Worm (Caenorhabditis elegans) whole organism, late embryonic: ENCODE results near the gene wrt-2.

ENCODE experiments used
- C08G9.2 ChIP-seq: sonication (generic microtip); optimal IDR thresholded peaks from 2 replicates; lab custom pipeline; 2016; ENCODE audit warnings: mild to moderate bottlenecking, missing genetic modification characterization, moderate library complexity, missing compliant biosample characterization
- F13H6.1 ChIP-seq: sonication (generic microtip); optimal IDR thresholded peaks from 2 replicates; lab custom pipeline; 2016; ENCODE audit warnings: missing genetic modification characterization, missing compliant biosample characterization
- K02D7.2 ChIP-seq: sonication (generic microtip); optimal IDR thresholded peaks from 2 replicates; lab custom pipeline; 2017; ENCODE audit warnings: mild to moderate bottlenecking, missing genetic modification characterization, missing compliant biosample characterization
- K09A11.1 ChIP-seq: sonication (generic microtip); optimal IDR thresholded peaks from 2 replicates; lab custom pipeline; 2017; ENCODE audit warnings: antibody characterized with exemption, mild to moderate bottlenecking, missing genetic modification characterization, missing compliant biosample characterization; ENCODE audit not compliant: insufficient read depth
- ama-1 ChIP-seq: fragments of 150-350 bp; optimal IDR thresholded peaks from 2 replicates; lab custom pipeline; 2014
- ceh-14 ChIP-seq: sonication (generic microtip); optimal IDR thresholded peaks from 2 replicates; lab custom pipeline; 2016; ENCODE audit warnings: missing genotype, missing genetic modification characterization, missing compliant biosample characterization
- ceh-2 ChIP-seq: sonication (generic microtip); optimal IDR thresholded peaks from 2 replicates; lab custom pipeline; 2016; ENCODE audit warnings: missing genotype, missing genetic modification characterization, missing compliant biosample characterization
- ceh-22 ChIP-seq: sonication (generic microtip); optimal IDR thresholded peaks from 2 replicates; lab custom pipeline; 2017; ENCODE audit warnings: missing biosample characterization, missing genetic modification characterization
- ceh-30 ChIP-seq: fragments of 150-350 bp; optimal IDR thresholded peaks from 2 replicates; lab custom pipeline; 2014; ENCODE audit warnings: missing biosample characterization, missing genetic modification characterization
- ceh-31 ChIP-seq: sonication (generic microtip); optimal IDR thresholded peaks from 2 replicates; lab custom pipeline; 2016; ENCODE audit warnings: missing genetic modification characterization, missing compliant biosample characterization
- ceh-45 ChIP-seq: fragments of 200-800 bp; sonication (Bioruptor generic); IDR thresholded peaks from 2 replicates; pipeline ENCODE4 v1.3.6; 2022; ENCODE audit warnings: missing genetic modification reagents, missing genetic modification characterization, missing compliant biosample characterization
- ceh-48 ChIP-seq: sonication (generic microtip); optimal IDR thresholded peaks from 2 replicates; lab custom pipeline; 2016; ENCODE audit warnings: missing genetic modification characterization, inconsistent platforms, missing compliant biosample characterization
- ceh-6 ChIP-seq: fragments of 200-800 bp; sonication (Bioruptor generic); optimal IDR thresholded peaks from 2 replicates; lab custom pipeline; 2018; ENCODE audit warnings: mild to moderate bottlenecking, missing genetic modification characterization, missing compliant biosample characterization
- dmd-4 ChIP-seq: sonication (generic microtip); optimal IDR thresholded peaks from 2 replicates; lab custom pipeline; 2016; ENCODE audit warnings: borderline replicate concordance, missing genetic modification characterization, missing compliant biosample characterization
- elt-2 ChIP-seq: sonication (generic microtip); optimal IDR thresholded peaks from 2 replicates; lab custom pipeline; 2016; ENCODE audit warnings: missing genetic modification reagents, missing genetic modification characterization, missing compliant biosample characterization
- elt-4 ChIP-seq: sonication (generic microtip); optimal IDR thresholded peaks from 2 replicates; lab custom pipeline; 2016; ENCODE audit warnings: missing genetic modification characterization, missing compliant biosample characterization
- ets-4 ChIP-seq: sonication (generic microtip); optimal IDR thresholded peaks from 2 replicates; lab custom pipeline; 2016; ENCODE audit warnings: missing genetic modification characterization, missing compliant biosample characterization
- eyg-1 ChIP-seq: sonication (generic microtip); optimal IDR thresholded peaks from 2 replicates; lab custom pipeline; 2016; ENCODE audit warnings: missing genotype, missing genetic modification characterization, missing compliant biosample characterization
- hlh-8 ChIP-seq: sonication (generic microtip); optimal IDR thresholded peaks from 2 replicates; lab custom pipeline; 2016; ENCODE audit warnings: missing genotype, missing genetic modification characterization, missing compliant biosample characterization
- lim-6 ChIP-seq: sonication (generic microtip); optimal IDR thresholded peaks from 2 replicates; lab custom pipeline; 2016; ENCODE audit warnings: missing genetic modification characterization, missing compliant biosample characterization
- lin-11 ChIP-seq: fragments of 200-800 bp; sonication (Bioruptor generic); optimal IDR thresholded peaks from 2 replicates; lab custom pipeline; 2018; ENCODE audit warnings: mild to moderate bottlenecking, missing genetic modification characterization, missing compliant biosample characterization
- pag-3 ChIP-seq: sonication (generic microtip); optimal IDR thresholded peaks from 2 replicates; lab custom pipeline; 2016; ENCODE audit warnings: missing compliant biosample characterization, missing genetic modification characterization, borderline replicate concordance
- pat-9 ChIP-seq: fragments of 200-800 bp; sonication (Bioruptor generic); optimal IDR thresholded peaks from 2 replicates; lab custom pipeline; 2018; ENCODE audit warnings: mild to moderate bottlenecking, missing genetic modification characterization, moderate library complexity, missing compliant biosample characterization
- pax-1 ChIP-seq: fragments of 150-350 bp; optimal IDR thresholded peaks from 2 replicates; lab custom pipeline; 2014; ENCODE audit warnings: missing biosample characterization, missing genetic modification characterization
- pha-2 ChIP-seq: sonication (generic microtip); optimal IDR thresholded peaks from 2 replicates; lab custom pipeline; 2017; ENCODE audit warnings: mild to moderate bottlenecking, missing genetic modification characterization, missing compliant biosample characterization
- pros-1 ChIP-seq: fragments of 150-350 bp; optimal IDR thresholded peaks from 2 replicates; lab custom pipeline; 2014; ENCODE audit warnings: missing biosample characterization, missing genetic modification reagents, missing genetic modification characterization
- ref-2 ChIP-seq: sonication (generic microtip); optimal IDR thresholded peaks from 2 replicates; lab custom pipeline; 2016; ENCODE audit warnings: missing genetic modification characterization, missing compliant biosample characterization
- rnt-1 ChIP-seq: sonication (generic microtip); optimal IDR thresholded peaks from 2 replicates; lab custom pipeline; 2016; ENCODE audit warnings: missing genetic modification characterization, missing compliant biosample characterization
- sdc-2 ChIP-seq: sonication (generic microtip); optimal IDR thresholded peaks from 2 replicates; lab custom pipeline; 2016; ENCODE audit warnings: missing genotype, missing genetic modification characterization, missing compliant biosample characterization
- tbx-2 ChIP-seq: sonication (generic microtip); optimal IDR thresholded peaks from 2 replicates; lab custom pipeline; 2016; ENCODE audit warnings: missing genetic modification characterization, missing compliant biosample characterization
- unc-3 ChIP-seq, 2 experiments: fragments of 200-800 bp in 1 of 2; sonication (Bioruptor generic) in 1 of 2; sonication (generic microtip) in 1 of 2; conservative IDR thresholded peaks in 1 of 2; optimal IDR thresholded peaks in 1 of 2; 2 replicates each; pipeline versions ENCODE4 v1.3.6 to Lab custom; 2016 to 2022; ENCODE audit warnings: missing compliant biosample characterization in 2 of 2, missing genetic modification characterization in 2 of 2, missing genetic modification reagents in 1 of 2
- unc-42 ChIP-seq: sonication (generic microtip); optimal IDR thresholded peaks from 2 replicates; lab custom pipeline; 2016; ENCODE audit warnings: missing genotype, missing genetic modification characterization, missing compliant biosample characterization
- unc-55 ChIP-seq: sonication (generic microtip); optimal IDR thresholded peaks from 2 replicates; lab custom pipeline; 2017; ENCODE audit warnings: missing biosample characterization, missing genetic modification reagents, missing genetic modification characterization
- unc-86 ChIP-seq: sonication (generic microtip); optimal IDR thresholded peaks from 2 replicates; lab custom pipeline; 2016; ENCODE audit warnings: missing genetic modification characterization, missing compliant biosample characterization
- zip-5 ChIP-seq: sonication (generic microtip); optimal IDR thresholded peaks from 2 replicates; lab custom pipeline; 2016; ENCODE audit warnings: missing genetic modification characterization, missing compliant biosample characterization
- ztf-16 ChIP-seq: sonication (generic microtip); optimal IDR thresholded peaks from 2 replicates; lab custom pipeline; 2017; ENCODE audit warnings: missing genetic modification characterization, missing compliant biosample characterization

Gene wrt-2

ce11 chrX:3087245-3087644 is 6.9 kb downstream of the wrt-2 start, which contains the start of gene F52E4.5:
Gene F52E4.5 (minus strand): TSS chrX:3087345.
- no peak for TF ChIP-seq elt-4 (tag; lab: Kevin White, UChicago)
- no peak for TF ChIP-seq ceh-2 (tag; lab: Kevin White, UChicago)
- no peak for TF ChIP-seq ceh-6 (GFP tag; lab: Kevin White, UChicago)
- TF ChIP-seq, all 69 proteins: peak for 0

- TF ChIP-seq ceh-22 (tag; lab: Kevin White, UChicago), result no peak
- no peak for TF ChIP-seq unc-42 (tag; lab: Kevin White, UChicago)
- TF ChIP-seq pag-3 (tag; lab: Kevin White, UChicago), result no peak
These were observed 13.3 kb downstream of the wrt-2 start, which contains the start of gene twk-16 for ce11 chrX:3080825-3081224. Gene twk-16 (plus strand): TSS chrX:3081125.

- TF ChIP-seq ref-2 (tag; lab: Kevin White, UChicago), result peak; percentile 36
- no peak for TF ChIP-seq tbx-2 (tag; lab: Kevin White, UChicago)
These were observed 23.8 kb downstream of the wrt-2 start, which contains the start of gene ceh-31 for ce11 chrX:3070322-3070721. Gene ceh-31 (minus strand): TSS chrX:3070422.

- TF ChIP-seq K02D7.2 (tag; lab: Kevin White, UChicago), result no peak
These were observed 27.1 kb downstream of the wrt-2 start for ce11 chrX:3067052-3067451.

ce11 chrX:3063274-3063673 is 30.9 kb downstream of the wrt-2 start, which contains the start of gene ceh-30:
Gene ceh-30 (plus strand): TSS chrX:3063574.
- TF ChIP-seq unc-3 (GFP tag; conservative IDR thresholded peaks at IDR 0.05; lab: Robert Waterston, UW) (no peak), unc-3 (tag; optimal IDR thresholded peaks at IDR 0.05; lab: Kevin White, UChicago) (no peak), ceh-45 (GFP tag; lab: Robert Waterston, UW) (no peak), C08G9.2 (tag; lab: Kevin White, UChicago) (no peak), zip-5 (tag; lab: Kevin White, UChicago) (no peak), ceh-30 (tag; lab: Kevin White, UChicago) (no peak), pros-1 (tag; lab: Kevin White, UChicago) (no peak), ztf-16 (tag; lab: Kevin White, UChicago) (no peak), eyg-1 (no peak), lim-6 (tag; lab: Kevin White, UChicago) (no peak), pat-9 (tag; lab: Kevin White, UChicago) (no peak), lin-11 (tag; lab: Kevin White, UChicago) (no peak), unc-55 (GFP tag; lab: Kevin White, UChicago) (no peak), pax-1 (tag; lab: Kevin White, UChicago) (no peak), ceh-14 (tag; lab: Kevin White, UChicago) (no peak)

- TF ChIP-seq ceh-48 (no peak), ceh-22 (tag; lab: Kevin White, UChicago) (no peak), hlh-8 (no peak), pat-9 (tag; lab: Kevin White, UChicago) (no peak), ceh-2 (tag; lab: Kevin White, UChicago) (no peak), K09A11.1 (tag; lab: Kevin White, UChicago) (no peak), rnt-1 (tag; lab: Kevin White, UChicago) (no peak), pha-2 (tag; lab: Kevin White, UChicago) (no peak), sdc-2 (no peak), lim-6 (tag; lab: Kevin White, UChicago) (no peak), unc-86 (tag; lab: Kevin White, UChicago) (no peak), ceh-31 (tag; lab: Kevin White, UChicago) (no peak), elt-2 (tag; lab: Kevin White, UChicago) (no peak), ets-4 (tag; lab: Kevin White, UChicago) (no peak), ama-1 (lab: Kevin White, UChicago) (no peak), unc-55 (GFP tag; lab: Kevin White, UChicago) (no peak), F13H6.1 (tag; lab: Kevin White, UChicago) (no peak), dmd-4 (tag; lab: Kevin White, UChicago) (no peak)
These were observed 32.5 kb downstream of the wrt-2 start for ce11 chrX:3061698-3062097.
